Fruit fly (Drosophila melanogaster) whole organism, wandering third instar larva: ENCODE data around the gene CG46304.

ENCODE experiments used
- Abd-B ChIP-seq: fragments of >200 bp; optimal IDR thresholded peaks from 2 replicates; lab custom pipeline; 2017; ENCODE audit warnings: missing biosample characterization, missing genetic modification characterization
- CG32264 ChIP-seq: fragments of 200-800 bp; sonication (Bioruptor generic); optimal IDR thresholded peaks from 2 replicates; lab custom pipeline; 2016; ENCODE audit warnings: missing biosample characterization, missing genetic modification characterization
- CG9705 ChIP-seq: fragments of 200-800 bp; sonication (Bioruptor generic); optimal IDR thresholded peaks from 2 replicates; lab custom pipeline; 2018; ENCODE audit warnings: missing biosample characterization, mild to moderate bottlenecking, missing genetic modification characterization
- CrebA ChIP-seq: fragments of 200-800 bp; sonication (Bioruptor generic); optimal IDR thresholded peaks from 2 replicates; lab custom pipeline; 2016; ENCODE audit warnings: missing biosample characterization, mild to moderate bottlenecking, missing genetic modification characterization, borderline replicate concordance
- Dfd ChIP-seq: fragments of >200 bp; optimal IDR thresholded peaks from 2 replicates; lab custom pipeline; 2017; ENCODE audit warnings: missing biosample characterization, missing genetic modification characterization
- Dif ChIP-seq: fragments of 200-275, 200-300 bp; sonication (Bioruptor generic); optimal IDR thresholded peaks from 2 replicates; lab custom pipeline; 2018; ENCODE audit warnings: missing biosample characterization, missing genetic modification characterization; ENCODE audit not compliant: partially characterized antibody
- GATAd ChIP-seq: sonication (Bioruptor generic); optimal IDR thresholded peaks from 2 replicates; lab custom pipeline; 2016; ENCODE audit warnings: missing biosample characterization, missing genetic modification characterization
- HLH106 ChIP-seq: fragments of 200-800 bp; optimal IDR thresholded peaks from 3 replicates; lab custom pipeline; 2019; ENCODE audit warnings: missing biosample characterization, mild to moderate bottlenecking, missing genetic modification characterization, moderate library complexity
- Hnf4 ChIP-seq: fragments of 200-800 bp; sonication (Bioruptor generic); optimal IDR thresholded peaks from 2 replicates; lab custom pipeline; 2016; ENCODE audit warnings: missing biosample characterization, mild to moderate bottlenecking, missing genetic modification characterization
- Hr78 ChIP-seq: fragments of >200 bp; optimal IDR thresholded peaks from 2 replicates; lab custom pipeline; 2017; ENCODE audit warnings: missing biosample characterization, missing genetic modification characterization
- Hr83 ChIP-seq: fragments of 200-300 bp; sonication (Bioruptor generic); optimal IDR thresholded peaks from 2 replicates; lab custom pipeline; 2016; ENCODE audit warnings: missing biosample characterization, mild to moderate bottlenecking, missing genetic modification characterization, moderate library complexity; ENCODE audit not compliant: poor library complexity, severe bottlenecking
- Jra ChIP-seq: sonication (Bioruptor generic); optimal IDR thresholded peaks from 2 replicates; lab custom pipeline; 2016; ENCODE audit warnings: missing biosample characterization, missing genetic modification characterization
- Mio ChIP-seq: sonication (Bioruptor generic); optimal IDR thresholded peaks from 2 replicates; lab custom pipeline; 2016; ENCODE audit warnings: missing biosample characterization, missing genetic modification characterization
- Myc ChIP-seq: fragments of >200 bp; optimal IDR thresholded peaks from 2 replicates; lab custom pipeline; 2017
- N ChIP-seq: fragments of >200 bp; optimal IDR thresholded peaks from 2 replicates; lab custom pipeline; 2018; ENCODE audit warnings: missing biosample characterization, missing external identifiers, missing genetic modification characterization
- OdsH ChIP-seq: fragments of 200-800 bp; sonication (Bioruptor generic); optimal IDR thresholded peaks from 2 replicates; lab custom pipeline; 2016; ENCODE audit warnings: missing biosample characterization, mild to moderate bottlenecking, missing genetic modification characterization
- Rel ChIP-seq, 2 experiments: fragments of 200-800 bp; sonication (Bioruptor generic) in 1 of 2; optimal IDR thresholded peaks; 2 replicates in 1 of 2; 3 replicates in 1 of 2; lab custom pipeline; 2016 to 2019; ENCODE audit warnings: mild to moderate bottlenecking in 2 of 2, missing biosample characterization in 2 of 2, missing genetic modification characterization in 2 of 2, moderate library complexity in 1 of 2
- Sp1 ChIP-seq: fragments of 200-800 bp; sonication (Bioruptor generic); optimal IDR thresholded peaks from 3 replicates; lab custom pipeline; 2019; ENCODE audit warnings: missing biosample characterization, mild to moderate bottlenecking, missing genetic modification characterization, moderate library complexity
- Vsx2 ChIP-seq: fragments of 200-300, 225-300 bp; sonication (Bioruptor generic); optimal IDR thresholded peaks from 2 replicates; lab custom pipeline; 2018; ENCODE audit warnings: missing biosample characterization, missing genetic modification characterization; ENCODE audit not compliant: partially characterized antibody
- br ChIP-seq: fragments of 200-800 bp; sonication (Bioruptor generic); optimal IDR thresholded peaks from 2 replicates; lab custom pipeline; 2016; ENCODE audit warnings: missing biosample characterization, missing genetic modification characterization
- brk ChIP-seq: fragments of 200-800 bp; sonication (Bioruptor generic); optimal IDR thresholded peaks from 2 replicates; lab custom pipeline; 2016; ENCODE audit warnings: missing biosample characterization, mild to moderate bottlenecking, missing genetic modification characterization
- dl ChIP-seq, 2 experiments: fragments of 175-275, 200-275 bp in 1 of 2; fragments of 200-275 bp in 1 of 2; sonication (Bioruptor generic); optimal IDR thresholded peaks; lab custom pipeline; 2018; ENCODE audit warnings: mild to moderate bottlenecking in 2 of 2, missing biosample characterization in 2 of 2, missing genetic modification characterization in 2 of 2, moderate library complexity in 2 of 2; ENCODE audit not compliant: partially characterized antibody in 2 of 2, insufficient read depth in 1 of 2
- dmrt93B ChIP-seq: fragments of 200-800 bp; sonication (Bioruptor generic); optimal IDR thresholded peaks from 2 replicates; lab custom pipeline; 2018; ENCODE audit warnings: missing biosample characterization, mild to moderate bottlenecking, missing genetic modification characterization
- dsf ChIP-seq: sonication (Bioruptor generic); optimal IDR thresholded peaks from 2 replicates; lab custom pipeline; 2016; ENCODE audit warnings: missing biosample characterization, missing genetic modification characterization, borderline replicate concordance
- ey ChIP-seq: fragments of 200-800 bp; sonication (Bioruptor generic); optimal IDR thresholded peaks from 2 replicates; lab custom pipeline; 2016; ENCODE audit warnings: missing biosample characterization, missing genetic modification characterization
- foxo ChIP-seq, 2 experiments: fragments of 200-800 bp; sonication (Bioruptor generic); optimal IDR thresholded peaks; 2 replicates in 1 of 2; 3 replicates in 1 of 2; lab custom pipeline; 2016 to 2017; ENCODE audit warnings: missing biosample characterization in 2 of 2, missing genetic modification characterization in 2 of 2
- fru ChIP-seq: fragments of 200-800 bp; sonication (Bioruptor generic); optimal IDR thresholded peaks from 3 replicates; lab custom pipeline; 2016; ENCODE audit warnings: missing biosample characterization, mild to moderate bottlenecking, missing genetic modification characterization
- h ChIP-seq: fragments of 200-800 bp; sonication (Bioruptor generic); optimal IDR thresholded peaks from 3 replicates; lab custom pipeline; 2016; ENCODE audit warnings: missing biosample characterization, mild to moderate bottlenecking, missing genetic modification characterization
- jim ChIP-seq: fragments of 175-275, 200-325 bp; sonication (Bioruptor generic); optimal IDR thresholded peaks from 2 replicates; lab custom pipeline; 2016; ENCODE audit warnings: missing biosample characterization, mild to moderate bottlenecking, missing genetic modification characterization
- lola ChIP-seq: fragments of >200 bp; optimal IDR thresholded peaks from 2 replicates; lab custom pipeline; 2017; ENCODE audit warnings: missing biosample characterization, missing genetic modification characterization
- pan ChIP-seq: fragments of >200 bp; optimal IDR thresholded peaks from 2 replicates; lab custom pipeline; 2017
- psq ChIP-seq: fragments of 200-800 bp; sonication (Bioruptor generic); optimal IDR thresholded peaks from 3 replicates; lab custom pipeline; 2017; ENCODE audit warnings: missing biosample characterization, mild to moderate bottlenecking, missing genetic modification characterization, moderate library complexity
- rgr ChIP-seq: fragments of 200-800 bp; sonication (Bioruptor generic); optimal IDR thresholded peaks from 3 replicates; lab custom pipeline; 2016; ENCODE audit warnings: missing biosample characterization, mild to moderate bottlenecking, missing genetic modification characterization
- sage ChIP-seq: fragments of 200-800 bp; sonication (Bioruptor generic); optimal IDR thresholded peaks from 2 replicates; lab custom pipeline; 2016; ENCODE audit warnings: missing biosample characterization, mild to moderate bottlenecking, missing genetic modification characterization
- sv ChIP-seq: fragments of 200-800 bp; sonication (Bioruptor generic); optimal IDR thresholded peaks from 3 replicates; lab custom pipeline; 2016; ENCODE audit warnings: missing biosample characterization, missing genetic modification characterization
- tai ChIP-seq: sonication (Bioruptor generic); optimal IDR thresholded peaks from 2 replicates; lab custom pipeline; 2016; ENCODE audit warnings: missing biosample characterization, missing genetic modification characterization
- usp ChIP-seq: fragments of >200 bp; optimal IDR thresholded peaks from 2 replicates; lab custom pipeline; 2017; ENCODE audit warnings: missing biosample characterization, missing genetic modification characterization
- woc ChIP-seq: sonication (Bioruptor generic); optimal IDR thresholded peaks from 2 replicates; lab custom pipeline; 2016; ENCODE audit warnings: missing biosample characterization, mild to moderate bottlenecking, missing genetic modification characterization

CG46304 gene

DNA sequence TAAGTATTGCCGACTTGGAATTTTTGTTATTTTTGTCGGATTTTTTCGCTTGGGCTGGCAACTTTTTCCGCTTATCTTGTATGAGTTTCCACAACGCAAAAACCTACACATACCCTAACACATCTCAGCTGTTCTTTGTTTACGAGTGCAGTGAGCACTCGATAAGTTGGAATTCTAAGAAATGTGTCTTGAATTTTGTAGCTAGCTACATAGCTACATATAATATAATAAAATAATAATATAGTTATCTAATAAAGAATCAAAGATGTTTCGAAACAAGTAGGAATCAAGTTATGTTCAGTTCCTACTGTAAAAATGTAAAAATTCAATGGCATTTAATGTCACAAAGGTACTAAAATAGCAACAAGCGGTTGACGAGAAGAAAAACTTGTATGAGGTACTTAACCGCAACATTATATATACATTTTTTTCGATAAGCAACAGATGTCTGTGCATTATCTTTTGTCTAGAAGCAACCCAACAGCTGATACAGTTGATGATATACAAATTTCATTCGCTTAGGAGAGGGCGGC, 11.1 kb downstream of the CG46304 start, which contains the start of gene Bhmt:
Gene Bhmt (minus strand): TSS at position 170 of the 533 bp plus-strand sequence.
- TF ChIP-seq Hr78 (no peak), fru (peak; percentile 81), rgr (GFP tag; lab: Kevin White, UChicago) (peak; percentile 90), h (peak; percentile 88), CG32264 (GFP tag; lab: Kevin White, UChicago) (peak; percentile 42), jim (GFP tag; lab: Kevin White, UChicago) (no peak), Vsx2 (GFP tag; lab: Kevin White, UChicago) (no peak), dmrt93B (GFP tag; lab: Kevin White, UChicago) (peak; percentile 64), Sp1 (GFP tag; lab: Kevin White, UChicago) (peak; percentile 85), Myc (lab: Kevin White, UChicago) (no peak), Hnf4 (GFP tag; lab: Kevin White, UChicago) (peak; percentile 73), psq (GFP tag; lab: Kevin White, UChicago) (peak; percentile 87), dsf (GFP tag; lab: Kevin White, UChicago) (no peak), HLH106 (peak; percentile 88), br (GFP tag; lab: Kevin White, UChicago) (peak; percentile 68), brk (GFP tag; lab: Kevin White, UChicago) (peak; percentile 84), foxo (GFP tag; optimal IDR thresholded peaks at IDR 0.05; lab: Kevin White, UChicago) (peak in 1 of 2 experiments; percentile 91), woc (GFP tag; lab: Kevin White, UChicago) (peak; percentile 60), lola (no peak), Abd-B (GFP tag; lab: Kevin White, UChicago) (no peak), Dfd (GFP tag; lab: Kevin White, UChicago) (no peak), tai (GFP tag; lab: Kevin White, UChicago) (no peak), sv (GFP tag; lab: Kevin White, UChicago) (no peak), Dif (no peak), sage (GFP tag; lab: Kevin White, UChicago) (peak; percentile 90), CG9705 (GFP tag; lab: Kevin White, UChicago) (peak; percentile 49), ey (GFP tag; lab: Kevin White, UChicago) (peak; percentile 61), pan (lab: Kevin White, UChicago) (no peak), OdsH (peak; percentile 87), Hr83 (peak; percentile 61), Jra (GFP tag; lab: Kevin White, UChicago) (no peak), CrebA (no peak), GATAd (GFP tag; lab: Kevin White, UChicago) (no peak), N (no peak), usp (GFP tag; lab: Kevin White, UChicago) (no peak), dl (GFP tag; optimal IDR thresholded peaks at IDR 0.05; lab: Kevin White, UChicago; ENCODE audit: insufficient read depth in 1 of 2, partially characterized antibody in 2 of 2) (no peak), Rel (GFP tag; optimal IDR thresholded peaks at IDR 0.05; lab: Kevin White, UChicago) (peak; percentile 86), Rel (tag; optimal IDR thresholded peaks at IDR 0.05; lab: Kevin White, UChicago) (peak; percentile 87), Mio (no peak)

DNA sequence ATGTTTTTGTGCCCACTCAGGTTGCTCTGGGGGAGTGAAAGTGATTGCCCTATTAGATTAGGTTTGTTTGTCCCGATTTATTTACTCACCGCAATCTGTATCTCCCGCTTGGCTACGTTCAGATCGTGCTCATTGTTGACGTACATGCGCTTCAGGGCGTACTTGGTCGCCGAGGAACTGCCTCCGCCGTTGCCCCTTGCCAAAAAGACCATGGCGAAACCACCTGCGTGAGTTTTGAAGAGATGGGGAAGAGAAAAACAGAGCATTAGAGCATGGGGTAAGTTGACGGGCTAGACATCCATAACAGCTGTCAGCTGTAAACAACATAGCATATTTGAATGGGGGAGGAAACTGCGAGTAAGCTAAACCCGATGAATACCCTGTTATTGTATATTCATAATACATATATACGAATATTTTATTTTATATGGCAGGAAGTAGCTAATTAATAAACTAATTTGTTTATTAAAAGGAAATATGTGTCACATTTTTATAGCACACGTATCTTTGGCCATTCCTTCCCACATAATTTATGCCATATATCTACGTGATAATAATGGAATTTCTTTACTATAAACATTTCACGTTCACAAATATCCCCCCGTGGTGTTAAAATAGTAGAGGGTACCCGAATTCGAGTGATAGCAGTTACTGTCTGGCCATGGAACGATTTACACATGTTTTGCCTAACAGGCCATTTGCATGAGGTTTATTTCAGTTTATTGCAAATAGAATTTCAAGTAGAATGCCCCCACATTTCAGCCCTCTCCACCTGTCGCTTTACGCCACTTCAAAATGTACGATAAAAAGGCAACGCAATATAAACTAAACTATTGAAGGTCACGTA, 19.5 kb downstream of the CG46304 start:
- TF ChIP-seq Hnf4 (GFP tag; lab: Kevin White, UChicago) (no peak), Hr83 (no peak), Vsx2 (GFP tag; lab: Kevin White, UChicago) (no peak), HLH106 (no peak)
